Worm (Caenorhabditis elegans): ENCODE data around the gene H23N18.6.

Gene H23N18.6

DNA sequence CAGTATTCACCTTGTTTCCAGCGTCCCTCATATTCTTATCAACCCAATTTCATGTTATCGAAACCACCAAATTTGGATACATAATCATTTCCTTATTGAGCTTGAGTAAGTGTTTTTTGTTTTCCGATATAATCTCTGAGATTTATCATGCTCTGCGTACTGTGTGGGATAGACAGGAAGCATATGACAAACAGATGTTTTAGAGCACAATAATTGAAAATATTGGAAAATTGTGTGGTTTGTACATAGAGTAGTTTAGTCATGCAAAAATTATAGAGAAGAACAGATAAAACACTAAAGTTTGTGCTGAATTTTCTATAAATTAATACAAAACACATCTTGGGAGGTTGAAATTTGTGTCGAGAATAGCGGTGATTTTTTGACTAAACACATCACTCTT lies 46.2 kb downstream of the H23N18.6 start:
- peak; percentile 77 for TF ChIP-seq fkh-4 (tag; optimal IDR thresholded peaks at IDR 0.05; ENCODE audit: borderline replicate concordance)
- TF ChIP-seq nhr-28 (tag; optimal IDR thresholded peaks at IDR 0.05) = no peak
- TF ChIP-seq dsc-1 (tag; optimal IDR thresholded peaks at IDR 0.05) = peak; percentile 94

DNA sequence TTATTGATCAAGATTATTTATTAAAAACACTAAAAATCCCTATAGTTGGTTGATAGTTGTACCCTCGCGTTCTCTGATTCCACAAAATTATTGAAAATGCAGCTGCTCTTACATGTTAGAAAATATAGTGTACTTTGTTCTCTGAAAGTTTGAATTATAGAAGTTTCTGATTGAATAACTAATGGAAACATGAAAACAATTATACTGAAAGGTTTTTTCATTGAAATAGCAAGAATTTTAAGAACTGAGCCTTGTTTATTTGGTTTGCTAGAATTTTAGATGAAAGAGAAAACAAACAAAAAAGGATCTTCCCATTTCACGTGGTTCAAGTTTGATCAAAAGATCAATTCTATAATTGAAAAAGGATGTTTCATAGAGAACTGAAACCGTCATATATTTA lies 47.3 kb downstream of the H23N18.6 start:
- TF ChIP-seq elt-3 (tag; optimal IDR thresholded peaks at IDR 0.05) = no peak
- TF ChIP-seq ama-1 (optimal IDR thresholded peaks at IDR 0.05) = no peak
- peak; percentile 32 for TF ChIP-seq dsc-1 (tag; optimal IDR thresholded peaks at IDR 0.05)
- peak; percentile 59 for TF ChIP-seq hlh-4 (tag; optimal IDR thresholded peaks at IDR 0.05)
- no peak for TF ChIP-seq lin-39 (tag; optimal IDR thresholded peaks at IDR 0.05)
- TF ChIP-seq unc-86 (tag; optimal IDR thresholded peaks at IDR 0.05) = peak; percentile 18
- peak; percentile 46 for TF ChIP-seq nhr-71 (tag; optimal IDR thresholded peaks at IDR 0.05)
- TF ChIP-seq F16B12.6 (tag; optimal IDR thresholded peaks at IDR 0.05) = no peak
- peak; percentile 21 for TF ChIP-seq lin-14 (GFP tag; optimal IDR thresholded peaks at IDR 0.05)
- TF ChIP-seq fkh-8 (tag; optimal IDR thresholded peaks at IDR 0.05) = peak; percentile 52

DNA sequence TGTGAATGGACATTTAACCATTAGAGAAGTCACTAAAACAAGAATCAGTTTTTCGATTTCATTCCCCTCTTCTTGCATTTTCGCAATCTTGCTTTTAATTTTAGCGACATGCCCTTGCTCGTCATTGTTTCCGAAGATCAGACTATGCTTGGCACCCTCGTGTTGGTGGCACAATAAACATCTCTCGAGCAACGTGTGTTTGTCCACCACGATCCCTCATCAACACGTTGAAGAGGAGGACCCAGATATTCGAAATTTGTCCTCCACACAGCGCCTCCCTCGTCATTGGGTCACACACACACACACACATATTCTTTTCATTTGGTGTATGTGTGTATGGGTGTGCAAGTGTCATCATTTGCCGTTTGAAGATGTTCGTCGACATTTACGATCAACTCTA lies 49.5 kb downstream of the H23N18.6 start, which contains the start of gene srd-32:
TSS of gene srd-32 (plus strand) at position 301 of the 400 bp plus-strand sequence.
- TF ChIP-seq ets-5 (GFP tag; IDR thresholded peaks at IDR 0.05) (no peak), dsc-1 (tag; optimal IDR thresholded peaks at IDR 0.05) (peak; percentile 68), nhr-76 (tag; optimal IDR thresholded peaks at IDR 0.05) (no peak)

DNA sequence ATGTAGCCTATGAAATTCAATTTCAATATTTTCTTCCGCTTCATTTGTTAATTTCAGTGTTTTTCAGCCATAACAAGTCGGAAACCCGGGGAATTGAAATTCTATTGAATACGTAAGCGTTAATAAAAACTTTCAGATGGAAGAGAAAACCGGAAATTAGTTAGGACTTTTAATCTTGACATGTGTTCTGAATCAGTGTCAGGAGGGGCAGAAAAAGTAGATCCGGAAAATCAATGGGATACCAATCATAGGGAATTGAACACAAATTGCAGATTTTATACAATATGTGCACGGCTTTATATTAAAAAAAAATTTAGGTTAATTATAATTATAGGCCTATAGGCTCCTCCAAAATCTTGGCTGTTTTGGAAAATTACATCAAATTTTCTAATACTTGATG lies 50.5 kb downstream of the H23N18.6 start:
- TF ChIP-seq dsc-1 (tag; optimal IDR thresholded peaks at IDR 0.05) (peak; percentile 92), nhr-237 (tag; optimal IDR thresholded peaks at IDR 0.05) (no peak), pax-3 (tag; optimal IDR thresholded peaks at IDR 0.05) (no peak), unc-98 (GFP tag; IDR thresholded peaks at IDR 0.05) (no peak), fkh-4 (tag; optimal IDR thresholded peaks at IDR 0.05; ENCODE audit: borderline replicate concordance) (peak; percentile 78), fkh-8 (tag; optimal IDR thresholded peaks at IDR 0.05) (peak; percentile 4), nhr-19 (GFP tag; conservative IDR thresholded peaks at IDR 0.05) (no peak)
